Worm (Caenorhabditis elegans) whole organism, midembryonic: ENCODE results near the gene Y65A5A.24.

Source experiments
- cog-1 ChIP-seq: sonication (generic microtip); optimal IDR thresholded peaks from 2 replicates; lab custom pipeline; 2016; ENCODE audit warnings: missing genetic modification characterization, missing compliant biosample characterization
- ztf-29 ChIP-seq: fragments of 200-800 bp; sonication (Bioruptor generic); IDR thresholded peaks from 2 replicates; pipeline ENCODE4 v1.3.6; 2022; ENCODE audit warnings: missing genetic modification reagents, missing genetic modification characterization, missing compliant biosample characterization

DNA sequence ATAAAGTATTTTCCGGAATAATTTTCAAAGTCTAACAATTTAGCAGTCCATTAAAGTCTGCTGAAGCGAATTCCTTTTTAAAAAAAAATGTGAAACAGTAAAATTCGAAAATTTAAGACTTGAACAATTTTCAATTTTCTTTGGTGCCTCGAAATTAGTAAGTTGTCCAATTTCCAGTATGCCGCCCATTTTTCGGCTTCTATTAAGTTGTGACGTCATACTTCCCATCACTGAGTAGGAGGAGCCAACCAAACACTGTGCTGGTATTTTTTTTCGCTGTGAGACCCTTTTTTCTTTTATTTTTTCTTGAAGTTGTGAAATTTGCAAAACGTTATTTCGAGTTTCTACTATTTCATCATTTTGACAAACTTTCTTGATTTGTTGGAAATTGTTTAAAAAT lies 23.2 kb upstream of the Y65A5A.24 start:
- TF ChIP-seq ztf-29 (GFP tag; lab: Robert Waterston, UW) (no peak), cog-1 (tag; lab: Kevin White, UChicago) (no peak)
